Worm (Caenorhabditis elegans) whole organism, L4 larva: ENCODE measurements around the gene egal-1.

ENCODE experiments used
- F37D6.2 ChIP-seq: sonication (generic microtip); optimal IDR thresholded peaks from 2 replicates; lab custom pipeline; 2016; ENCODE audit warnings: mild to moderate bottlenecking, missing genetic modification characterization, missing compliant biosample characterization
- F44E2.7 ChIP-seq: fragments of 200-800 bp; sonication (Bioruptor generic); IDR thresholded peaks from 2 replicates; pipeline ENCODE4 v2.1.2; 2022; ENCODE audit warnings: missing genetic modification characterization, missing compliant biosample characterization
- lin-13 ChIP-seq: fragments of 150-350 bp; optimal IDR thresholded peaks from 2 replicates; lab custom pipeline; 2014; ENCODE audit warnings: missing biosample characterization, missing genetic modification reagents, missing genetic modification characterization
- pha-4 ChIP-seq, 2 experiments: fragments of 150-350 bp in 1 of 2; fragments of 200-800 bp in 1 of 2; sonication (Bioruptor generic) in 1 of 2; IDR thresholded peaks in 1 of 2; optimal IDR thresholded peaks in 1 of 2; 2 replicates each; pipeline versions ENCODE4 v1.3.6 to Lab custom; 2014 to 2022; ENCODE audit warnings: missing genetic modification characterization in 2 of 2, missing genetic modification reagents in 2 of 2, missing biosample characterization in 1 of 2, missing compliant biosample characterization in 1 of 2
- zag-1 ChIP-seq: fragments of 150-350 bp; optimal IDR thresholded peaks from 2 replicates; lab custom pipeline; 2014; ENCODE audit warnings: missing biosample characterization, missing genetic modification characterization

ce11 chrIV:5859876-5860275, 35.3 kb downstream of the egal-1 start, which contains the start of gene C06E7.4:
- TF ChIP-seq F37D6.2 (tag; lab: Kevin White, UChicago) (no peak), F44E2.7 (GFP tag; lab: Robert Waterston, UW) (no peak), pha-4 (GFP tag; IDR thresholded peaks at IDR 0.05; lab: Robert Waterston, UW) (no peak), pha-4 (tag; optimal IDR thresholded peaks at IDR 0.05; lab: Kevin White, UChicago) (no peak), zag-1 (tag; lab: Kevin White, UChicago) (no peak), lin-13 (GFP tag; lab: Kevin White, UChicago) (no peak)
